Worm (Caenorhabditis elegans): ENCODE results near the gene unc-25.

unc-25 gene

DNA sequence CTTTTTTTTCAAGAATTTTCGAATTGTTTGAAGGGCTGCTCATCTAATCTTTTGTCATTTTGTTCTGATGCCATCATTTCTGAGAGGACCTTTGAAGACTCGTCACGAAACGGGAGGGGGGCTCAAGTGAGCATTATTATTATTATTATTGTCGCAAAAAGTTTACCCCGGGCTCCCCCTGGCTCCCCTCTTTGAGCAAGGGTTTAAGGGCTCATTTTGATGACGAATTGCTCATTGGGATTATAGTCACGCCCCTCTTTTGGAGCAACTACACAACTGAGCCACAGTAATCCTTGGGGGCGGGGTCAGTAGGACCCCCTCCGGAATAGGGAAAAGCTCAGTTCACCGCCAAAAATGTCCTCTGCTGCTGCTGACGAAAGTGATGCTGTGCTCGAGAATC is at the start of gene unc-25:
unc-25 (plus strand) TSS at position 345 of the 400 bp plus-strand sequence.
- TF ChIP-seq zfh-2 (GFP tag; conservative IDR thresholded peaks at IDR 0.05) (0 out of 2 replicates have a peak, but pooled peaks have one; percentile 16), F52B5.7 (tag; optimal IDR thresholded peaks at IDR 0.05) (peak; percentile 48), lsy-27 (tag; optimal IDR thresholded peaks at IDR 0.05; ENCODE audit: borderline replicate concordance, insufficient read depth) (no peak), C17E4.6 (GFP tag; IDR thresholded peaks at IDR 0.05) (no peak), ceh-27 (GFP tag; optimal IDR thresholded peaks at IDR 0.05) (peak; percentile 70), attf-6 (GFP tag; IDR thresholded peaks at IDR 0.05) (0 out of 2 replicates have a peak, but pooled peaks have one; percentile 49), zim-3 (tag; optimal IDR thresholded peaks at IDR 0.05) (peak; percentile 43), chd-7 (tag; optimal IDR thresholded peaks at IDR 0.05) (peak; percentile 17)

DNA sequence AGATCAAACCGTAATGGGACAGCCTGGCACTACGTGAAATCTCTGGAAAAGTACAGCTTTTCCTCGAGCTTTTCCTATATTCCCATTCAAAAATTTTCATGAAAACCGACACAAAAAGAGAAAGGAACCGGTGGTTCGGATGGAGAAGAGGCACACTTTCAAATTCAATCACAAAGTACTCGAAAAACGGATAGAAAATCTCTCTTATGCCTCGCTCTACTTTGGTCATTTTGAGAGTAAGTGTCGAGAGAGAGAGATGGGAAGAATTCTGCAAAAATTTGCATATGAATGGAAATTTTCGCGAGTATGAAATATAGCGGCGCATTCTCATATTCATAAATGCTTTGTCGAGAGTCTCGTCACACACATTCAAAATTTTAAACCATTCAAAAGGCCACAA is 49.7 kb upstream of the unc-25 start:
- TF ChIP-seq repo-1 (tag; optimal IDR thresholded peaks at IDR 0.05) (no peak), D2030.7 (GFP tag; IDR thresholded peaks at IDR 0.05) (no peak), tbx-9 (tag; optimal IDR thresholded peaks at IDR 0.05; ENCODE audit: borderline replicate concordance) (no peak), ceh-40 (GFP tag; IDR thresholded peaks at IDR 0.05) (no peak), hmg-20 (GFP tag; IDR thresholded peaks at IDR 0.05) (no peak), nfyb-1 (GFP tag; IDR thresholded peaks at IDR 0.05) (no peak), Y79H2A.3 (GFP tag; conservative IDR thresholded peaks at IDR 0.05) (no peak), bed-2 (GFP tag; IDR thresholded peaks at IDR 0.05) (no peak), Y95B8A.8 (GFP tag; IDR thresholded peaks at IDR 0.05) (no peak), lsl-1 (GFP tag; optimal IDR thresholded peaks at IDR 0.05) (no peak), snpc-1.1 (tag; optimal IDR thresholded peaks at IDR 0.05; ENCODE audit: insufficient read depth) (no peak), unc-130 (GFP tag; optimal IDR thresholded peaks at IDR 0.05) (no peak), ccch-3 (GFP tag; optimal IDR thresholded peaks at IDR 0.05) (no peak)

DNA sequence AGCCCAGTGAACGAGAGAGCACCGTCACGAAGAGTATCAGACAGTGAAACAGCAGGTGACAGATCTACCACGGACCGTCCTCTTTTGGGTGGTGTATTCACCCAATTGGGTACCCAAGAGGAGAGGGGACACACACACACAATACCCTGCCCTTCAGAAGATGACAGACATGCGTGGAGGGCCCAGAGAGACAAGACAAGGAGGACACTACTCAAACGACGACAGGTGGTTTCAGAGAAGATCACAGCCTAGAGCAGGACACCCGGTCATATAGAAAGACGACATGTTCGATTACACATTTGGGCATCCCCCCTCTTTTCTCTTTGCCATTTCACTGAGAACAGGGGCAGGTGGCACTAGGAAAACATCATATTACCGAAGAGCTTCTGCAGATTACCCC is 48.2 kb upstream of the unc-25 start:
- TF ChIP-seq B0261.1 (tag; optimal IDR thresholded peaks at IDR 0.05) (no peak), repo-1 (tag; optimal IDR thresholded peaks at IDR 0.05) (no peak), rec-8 (tag; optimal IDR thresholded peaks at IDR 0.05) (no peak), lin-26 (GFP tag; IDR thresholded peaks at IDR 0.05) (no peak), T26A5.8 (tag; optimal IDR thresholded peaks at IDR 0.05) (no peak), F33H1.4 (GFP tag; IDR thresholded peaks at IDR 0.05) (no peak)

DNA sequence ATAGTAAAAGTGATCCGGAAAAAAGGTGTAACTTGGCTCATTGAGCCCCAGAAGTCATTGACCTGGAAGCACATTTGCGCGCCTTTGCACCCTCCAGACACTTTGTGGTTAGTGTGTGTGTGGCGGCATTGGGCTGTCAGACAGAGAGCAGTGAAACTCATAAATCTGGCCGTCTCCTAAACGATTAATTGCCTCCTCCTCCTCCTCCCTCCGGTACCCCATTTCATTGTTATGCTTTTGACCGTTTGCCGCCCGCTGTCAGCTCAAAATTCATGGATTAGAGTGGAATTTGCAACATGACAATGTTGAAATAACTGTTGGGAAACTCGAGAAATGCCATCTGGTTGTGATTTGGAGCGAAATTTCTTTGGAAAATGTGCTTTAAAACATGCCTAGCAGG is 38.4 kb upstream of the unc-25 start:
- TF ChIP-seq ztf-3 (GFP tag; optimal IDR thresholded peaks at IDR 0.05) (no peak), F55B11.4 (tag; optimal IDR thresholded peaks at IDR 0.05; ENCODE audit: borderline replicate concordance, insufficient read depth) (no peak), attf-3 (GFP tag; conservative IDR thresholded peaks at IDR 0.05) (no peak), hlh-26 (GFP tag; conservative IDR thresholded peaks at IDR 0.05) (no peak), nfya-1 (tag; optimal IDR thresholded peaks at IDR 0.05; ENCODE audit: borderline replicate concordance, insufficient read depth) (no peak), nhr-90 (tag; optimal IDR thresholded peaks at IDR 0.05) (no peak), ztf-18 (tag; optimal IDR thresholded peaks at IDR 0.05) (no peak), lag-1 (GFP tag; IDR thresholded peaks at IDR 0.05) (no peak), athp-1 (tag; optimal IDR thresholded peaks at IDR 0.05) (no peak), ztf-28 (GFP tag; IDR thresholded peaks at IDR 0.05) (no peak), ztf-22 (GFP tag; optimal IDR thresholded peaks at IDR 0.05) (no peak)

Data from whole organism, young adult.